Worm (Caenorhabditis elegans) whole organism, L4/young adult: ENCODE results near the gene him-5.

Experiments used
- W03F9.2 ChIP-seq: fragments of 150-350 bp; optimal IDR thresholded peaks from 2 replicates; lab custom pipeline; 2014; ENCODE audit warnings: missing biosample characterization, missing genetic modification characterization
- him-1 ChIP-seq: sonication (generic microtip); optimal IDR thresholded peaks from 2 replicates; lab custom pipeline; 2016; ENCODE audit warnings: missing genotype, missing genetic modification reagents, missing genetic modification characterization, missing compliant biosample characterization

- TF ChIP-seq W03F9.2 (tag; lab: Kevin White, UChicago) (no peak), him-1 (no peak)
These were observed 32.7 kb upstream of the him-5 start, which contains the start of gene F58D12.3 for ce11 chrV:14057540-14057939.
